Worm (Caenorhabditis elegans) whole organism, L3 larva: Measurements from ENCODE around the gene sto-1.

ENCODE experiments used
- ZK546.5 ChIP-seq: sonication (generic microtip); optimal IDR thresholded peaks from 2 replicates; lab custom pipeline; 2017; ENCODE audit warnings: missing biosample characterization, missing genetic modification characterization
- aly-2 ChIP-seq: fragments of 150-350 bp; optimal IDR thresholded peaks from 2 replicates; lab custom pipeline; 2014; ENCODE audit warnings: missing biosample characterization, missing genetic modification characterization
- ama-1 ChIP-seq: fragments of 150-350 bp; optimal IDR thresholded peaks from 2 replicates; lab custom pipeline; 2018
- elt-2 ChIP-seq: sonication (generic microtip); optimal IDR thresholded peaks from 2 replicates; lab custom pipeline; 2016; ENCODE audit warnings: missing genetic modification reagents, mild to moderate bottlenecking, missing genetic modification characterization, missing compliant biosample characterization
- fkh-10 ChIP-seq: sonication (generic microtip); optimal IDR thresholded peaks from 2 replicates; lab custom pipeline; 2017; ENCODE audit warnings: missing biosample characterization, missing genetic modification reagents, missing genetic modification characterization
- fos-1 ChIP-seq: fragments of 150-350 bp; optimal IDR thresholded peaks from 2 replicates; lab custom pipeline; 2014; ENCODE audit warnings: missing biosample characterization, missing genetic modification characterization
- nhr-11 ChIP-seq: fragments of 150-350 bp; optimal IDR thresholded peaks from 2 replicates; lab custom pipeline; 2014; ENCODE audit warnings: missing biosample characterization, missing genetic modification characterization
- nhr-237 ChIP-seq: fragments of 150-350 bp; optimal IDR thresholded peaks from 2 replicates; lab custom pipeline; 2014; ENCODE audit warnings: missing biosample characterization, missing genetic modification characterization
- nhr-28 ChIP-seq: fragments of 150-350 bp; optimal IDR thresholded peaks from 2 replicates; lab custom pipeline; 2014; ENCODE audit warnings: missing biosample characterization, missing genetic modification characterization
- pqm-1 ChIP-seq: fragments of 150-350 bp; optimal IDR thresholded peaks from 2 replicates; lab custom pipeline; 2017; ENCODE audit warnings: missing biosample characterization, missing genetic modification characterization, inconsistent platforms

DNA sequence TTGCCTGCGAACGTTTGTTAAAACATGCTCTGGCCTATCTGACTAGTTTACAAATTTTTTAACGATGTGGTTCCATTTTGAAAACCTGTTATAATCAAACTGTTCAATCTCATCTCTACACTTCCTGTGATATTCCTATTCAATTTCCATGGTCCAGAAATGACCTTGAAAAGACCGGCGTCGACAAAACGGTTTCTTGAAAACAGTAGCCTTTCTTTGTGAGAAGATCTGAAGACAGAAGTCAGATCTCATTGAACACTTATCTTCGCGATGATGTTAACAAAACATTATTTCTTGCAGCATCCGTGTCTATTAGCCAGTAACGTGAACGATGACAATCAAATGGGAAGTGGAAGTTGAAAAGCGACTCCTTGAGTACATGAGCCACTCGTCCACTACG lies 34.0 kb downstream of the sto-1 start, which contains the start of gene C44E12.1:
- no peak for TF ChIP-seq nhr-28
- no peak for TF ChIP-seq nhr-237 (tag; lab: Kevin White, UChicago)
- TF ChIP-seq fos-1 (tag; lab: Kevin White, UChicago), result no peak
- no peak for TF ChIP-seq nhr-11 (tag; lab: Kevin White, UChicago)
- no peak for TF ChIP-seq ZK546.5 (tag; lab: Kevin White, UChicago)
- TF ChIP-seq fkh-10 (GFP tag; lab: Kevin White, UChicago), result no peak
- no peak for TF ChIP-seq ama-1 (lab: Kevin White, UChicago)
- TF ChIP-seq elt-2, result no peak
- TF ChIP-seq aly-2, result no peak
- TF ChIP-seq pqm-1 (tag; lab: Kevin White, UChicago), result no peak
